ENCODE assay signal across 1 fruit fly cellular context in genomic region chrX:19289318-19289970, dm6.
TF ChIP-seq lines count a peak whose summit lies in the region.

No protein-coding gene starts in this region.

TF ChIP-seq in whole organism, embryonic, 481 proteins besides CTCF, POLR2A, EP300 and RAD21 (continued from another document and continues in another):
- peak; percentile 81 for TF ChIP-seq slp2 (GFP tag; optimal IDR thresholded peaks at IDR 0.05; lab: Kevin White, UChicago)
- TF ChIP-seq Deaf1 (tag; optimal IDR thresholded peaks at IDR 0.05; lab: Kevin White, UChicago), result peak; percentile 52
- no peak for TF ChIP-seq pros (GFP tag; optimal IDR thresholded peaks at IDR 0.05; lab: Kevin White, UChicago)
- TF ChIP-seq CG16863 (GFP tag; optimal IDR thresholded peaks at IDR 0.05; lab: Kevin White, UChicago), result peak; percentile 84
- TF ChIP-seq onecut (GFP tag; IDR thresholded peaks at IDR 0.05; lab: Robert Waterston, UW), result peak; percentile 90
- no peak for TF ChIP-seq hbn (GFP tag; IDR thresholded peaks at IDR 0.05; lab: Robert Waterston, UW; ENCODE audit: partially characterized antibody)
- peak; percentile 71 for TF ChIP-seq tup (GFP tag; optimal IDR thresholded peaks at IDR 0.05; lab: Kevin White, UChicago)
- peak; percentile 71 to 93 for TF ChIP-seq bsh (GFP tag; optimal IDR thresholded peaks at IDR 0.05; lab: Kevin White, UChicago)
- TF ChIP-seq eyg (GFP tag; optimal IDR thresholded peaks at IDR 0.05; lab: Kevin White, UChicago), result peak; percentile 72
- peak; percentile 84 for TF ChIP-seq fd64A (GFP tag; optimal IDR thresholded peaks at IDR 0.05; lab: Kevin White, UChicago)
- peak; percentile 85 for TF ChIP-seq CG17361 (GFP tag; IDR thresholded peaks at IDR 0.05; lab: Robert Waterston, UW)
- peak; percentile 63 for TF ChIP-seq tio (GFP tag; optimal IDR thresholded peaks at IDR 0.05; lab: Kevin White, UChicago)
- TF ChIP-seq Nf-YA (GFP tag; IDR thresholded peaks at IDR 0.05; lab: Robert Waterston, UW), result peak; percentile 89
- TF ChIP-seq CG5245 (GFP tag; optimal IDR thresholded peaks at IDR 0.05; lab: Kevin White, UChicago), result peak; percentile 90
- peak; percentile 84 for TF ChIP-seq CG7372 (GFP tag; IDR thresholded peaks at IDR 0.05; lab: Robert Waterston, UW)
- TF ChIP-seq CG15601 (tag; optimal IDR thresholded peaks at IDR 0.05; lab: Kevin White, UChicago), result peak; percentile 89
- peak; percentile 80 for TF ChIP-seq CG12659 (GFP tag; optimal IDR thresholded peaks at IDR 0.05; lab: Kevin White, UChicago)
- peak; percentile 86 for TF ChIP-seq CG4707 (GFP tag; optimal IDR thresholded peaks at IDR 0.05; lab: Kevin White, UChicago)
- TF ChIP-seq CG1233 (GFP tag; optimal IDR thresholded peaks at IDR 0.05; lab: Kevin White, UChicago), result peak; percentile 86
- TF ChIP-seq CG31365 (tag; optimal IDR thresholded peaks at IDR 0.05; lab: Kevin White, UChicago), result peak; percentile 67
- TF ChIP-seq CG12942 (GFP tag; optimal IDR thresholded peaks at IDR 0.05; lab: Kevin White, UChicago), result peak; percentile 79
- peak; percentile 76 for TF ChIP-seq CG7786 (GFP tag; optimal IDR thresholded peaks at IDR 0.05; lab: Kevin White, UChicago)
- peak; percentile 91 for TF ChIP-seq CG31441 (GFP tag; IDR thresholded peaks at IDR 0.05; lab: Robert Waterston, UW)
- TF ChIP-seq ranshi (GFP tag; IDR thresholded peaks at IDR 0.05; lab: Robert Waterston, UW), result peak; percentile 84
- TF ChIP-seq Dad (GFP tag; optimal IDR thresholded peaks at IDR 0.05; lab: Kevin White, UChicago), result peak; percentile 89
- TF ChIP-seq Hr3 (GFP tag; optimal IDR thresholded peaks at IDR 0.05; lab: Kevin White, UChicago), result peak; percentile 77
- peak; percentile 78 for TF ChIP-seq maf-S (GFP tag; optimal IDR thresholded peaks at IDR 0.05; lab: Kevin White, UChicago)
- TF ChIP-seq caup (GFP tag; optimal IDR thresholded peaks at IDR 0.05; lab: Kevin White, UChicago; ENCODE audit: severe bottlenecking), result peak; percentile 70
- TF ChIP-seq BtbVII (GFP tag; optimal IDR thresholded peaks at IDR 0.05; lab: Kevin White, UChicago), result peak; percentile 51
- peak; percentile 89 for TF ChIP-seq sens-2 (GFP tag; IDR thresholded peaks at IDR 0.05; lab: Robert Waterston, UW)
- TF ChIP-seq Bdp1 (GFP tag; optimal IDR thresholded peaks at IDR 0.05; lab: Kevin White, UChicago), result peak; percentile 71
- peak; percentile 73 for TF ChIP-seq CG10959 (GFP tag; IDR thresholded peaks at IDR 0.05; lab: Robert Waterston, UW)
- peak; percentile 45 for TF ChIP-seq disco-r (GFP tag; optimal IDR thresholded peaks at IDR 0.05; lab: Kevin White, UChicago)
- TF ChIP-seq CG9797 (GFP tag; optimal IDR thresholded peaks at IDR 0.05; lab: Kevin White, UChicago), result no peak
- peak; percentile 89 for TF ChIP-seq chm (GFP tag; IDR thresholded peaks at IDR 0.05; lab: Robert Waterston, UW)
- peak; percentile 78 for TF ChIP-seq sim (GFP tag; IDR thresholded peaks at IDR 0.05; lab: Robert Waterston, UW)
- peak; percentile 72 for TF ChIP-seq sug (tag; optimal IDR thresholded peaks at IDR 0.05; lab: Kevin White, UChicago)
- TF ChIP-seq pfk (GFP tag; optimal IDR thresholded peaks at IDR 0.05; lab: Kevin White, UChicago), result no peak
- 0 out of 3 replicates have a peak, but pooled peaks have one; percentile 58 for TF ChIP-seq C15 (GFP tag; IDR thresholded peaks at IDR 0.05; lab: Robert Waterston, UW)
- peak; percentile 68 for TF ChIP-seq CG12155 (GFP tag; optimal IDR thresholded peaks at IDR 0.05; lab: Kevin White, UChicago)
- peak; percentile 54 for TF ChIP-seq cas (GFP tag; IDR thresholded peaks at IDR 0.05; lab: Robert Waterston, UW)
- peak; percentile 50 for TF ChIP-seq crc (GFP tag; optimal IDR thresholded peaks at IDR 0.05; lab: Kevin White, UChicago)
- peak; percentile 79 for TF ChIP-seq NFAT (GFP tag; IDR thresholded peaks at IDR 0.05; lab: Robert Waterston, UW)
- TF ChIP-seq CG2129 (GFP tag; IDR thresholded peaks at IDR 0.05; lab: Robert Waterston, UW; ENCODE audit: partially characterized antibody), result no peak
- peak; percentile 90 for TF ChIP-seq slbo (GFP tag; IDR thresholded peaks at IDR 0.05; lab: Robert Waterston, UW)
- peak; percentile 79 for TF ChIP-seq ewg (GFP tag; optimal IDR thresholded peaks at IDR 0.05; lab: Kevin White, UChicago)
- TF ChIP-seq ab (GFP tag; optimal IDR thresholded peaks at IDR 0.05; lab: Kevin White, UChicago), result peak; percentile 92
- peak; percentile 68 for TF ChIP-seq sd (tag; optimal IDR thresholded peaks at IDR 0.05; lab: Kevin White, UChicago)
- no peak for TF ChIP-seq pan (optimal IDR thresholded peaks at IDR 0.05; lab: Kevin White, UChicago)
- peak in 1 of 2 experiments; percentile 95 for TF ChIP-seq pan (GFP tag; optimal IDR thresholded peaks at IDR 0.05 in 1 of 2, IDR thresholded peaks at IDR 0.05 in 1 of 2)
- TF ChIP-seq amos (GFP tag; IDR thresholded peaks at IDR 0.05; lab: Robert Waterston, UW; ENCODE audit: partially characterized antibody), result no peak
- peak; percentile 78 for TF ChIP-seq D19A (tag; optimal IDR thresholded peaks at IDR 0.05; lab: Kevin White, UChicago)
- no peak for TF ChIP-seq h (optimal IDR thresholded peaks at IDR 0.05; lab: Kevin White, UChicago)
- TF ChIP-seq nom (GFP tag; optimal IDR thresholded peaks at IDR 0.05; lab: Kevin White, UChicago), result peak; percentile 94
- TF ChIP-seq Dp (GFP tag; optimal IDR thresholded peaks at IDR 0.05; lab: Kevin White, UChicago), result no peak
- peak; percentile 79 for TF ChIP-seq CG18262 (tag; optimal IDR thresholded peaks at IDR 0.05; lab: Kevin White, UChicago)
- peak; percentile 52 for TF ChIP-seq grn (GFP tag; optimal IDR thresholded peaks at IDR 0.05; lab: Kevin White, UChicago)
- peak; percentile 75 for TF ChIP-seq en (GFP tag; optimal IDR thresholded peaks at IDR 0.05; lab: Kevin White, UChicago)
- TF ChIP-seq rib (GFP tag; IDR thresholded peaks at IDR 0.05; lab: Robert Waterston, UW), result 0 out of 2 replicates have a peak, but pooled peaks have one; percentile 25
- peak; percentile 81 for TF ChIP-seq org-1 (GFP tag; optimal IDR thresholded peaks at IDR 0.05; lab: Kevin White, UChicago)
- peak; percentile 65 for TF ChIP-seq CG6254 (GFP tag; optimal IDR thresholded peaks at IDR 0.05; lab: Kevin White, UChicago)
- TF ChIP-seq lola (GFP tag; optimal IDR thresholded peaks at IDR 0.05; lab: Kevin White, UChicago), result peak in 1 of 3 experiments; percentile 63
- no peak for TF ChIP-seq Sin3A (optimal IDR thresholded peaks at IDR 0.05; lab: Kevin White, UChicago)
- TF ChIP-seq Aef1 (GFP tag; IDR thresholded peaks at IDR 0.05; lab: Robert Waterston, UW), result peak; percentile 87
- TF ChIP-seq CG4617 (GFP tag; optimal IDR thresholded peaks at IDR 0.05; lab: Kevin White, UChicago; ENCODE audit: borderline replicate concordance), result peak; percentile 69
- peak; percentile 71 for TF ChIP-seq Vsx1 (GFP tag; optimal IDR thresholded peaks at IDR 0.05; lab: Kevin White, UChicago)
- peak; percentile 63 for TF ChIP-seq CG11398 (GFP tag; optimal IDR thresholded peaks at IDR 0.05; lab: Kevin White, UChicago)
- TF ChIP-seq CrebB (tag; optimal IDR thresholded peaks at IDR 0.05; lab: Kevin White, UChicago), result peak; percentile 82
- peak; percentile 98 for TF ChIP-seq vvl (GFP tag; IDR thresholded peaks at IDR 0.05; lab: Robert Waterston, UW)
- peak; percentile 94 for TF ChIP-seq ttk (GFP tag; IDR thresholded peaks at IDR 0.05; lab: Robert Waterston, UW)
- TF ChIP-seq CG2678 (tag; optimal IDR thresholded peaks at IDR 0.05; lab: Kevin White, UChicago), result peak; percentile 91
- peak; percentile 73 for TF ChIP-seq CG14710 (tag; optimal IDR thresholded peaks at IDR 0.05; lab: Kevin White, UChicago)
- TF ChIP-seq CG2202 (tag; optimal IDR thresholded peaks at IDR 0.05; lab: Kevin White, UChicago), result peak; percentile 71
- no peak for TF ChIP-seq luna (GFP tag; optimal IDR thresholded peaks at IDR 0.05; lab: Kevin White, UChicago)
- no peak for TF ChIP-seq chinmo (GFP tag; IDR thresholded peaks at IDR 0.05; lab: Robert Waterston, UW; ENCODE audit: partially characterized antibody)
- TF ChIP-seq otp (GFP tag; IDR thresholded peaks at IDR 0.05; lab: Robert Waterston, UW), result peak; percentile 94
- TF ChIP-seq CG7963 (GFP tag; IDR thresholded peaks at IDR 0.05; lab: Robert Waterston, UW; ENCODE audit: partially characterized antibody), result no peak
- peak; percentile 93 for TF ChIP-seq Awh (GFP tag; IDR thresholded peaks at IDR 0.05; lab: Robert Waterston, UW)
- TF ChIP-seq B-H1 (GFP tag; IDR thresholded peaks at IDR 0.05; lab: Robert Waterston, UW), result peak; percentile 89
- peak; percentile 93 for TF ChIP-seq CG5953 (GFP tag; IDR thresholded peaks at IDR 0.05; lab: Robert Waterston, UW)
- peak; percentile 92 for TF ChIP-seq CG12071 (GFP tag; optimal IDR thresholded peaks at IDR 0.05; lab: Kevin White, UChicago)
- no peak for TF ChIP-seq fru (optimal IDR thresholded peaks at IDR 0.05; lab: Kevin White, UChicago)
- TF ChIP-seq CG13424 (tag; optimal IDR thresholded peaks at IDR 0.05; lab: Kevin White, UChicago), result peak; percentile 92
- TF ChIP-seq HmgD (GFP tag; optimal IDR thresholded peaks at IDR 0.05; lab: Kevin White, UChicago), result peak; percentile 41
- TF ChIP-seq Max (GFP tag; optimal IDR thresholded peaks at IDR 0.05; lab: Kevin White, UChicago), result peak; percentile 77
- TF ChIP-seq CG30403 (GFP tag; optimal IDR thresholded peaks at IDR 0.05; lab: Kevin White, UChicago), result peak; percentile 89
- peak; percentile 88 for TF ChIP-seq nmo (GFP tag; optimal IDR thresholded peaks at IDR 0.05; lab: Kevin White, UChicago)
- peak; percentile 82 for TF ChIP-seq CG10462 (GFP tag; optimal IDR thresholded peaks at IDR 0.05; lab: Kevin White, UChicago)
- peak in 1 of 2 experiments; percentile 68 for TF ChIP-seq Hr78 (GFP tag; optimal IDR thresholded peaks at IDR 0.05; lab: Kevin White, UChicago)
- TF ChIP-seq CG30020 (tag; optimal IDR thresholded peaks at IDR 0.05; lab: Kevin White, UChicago), result peak; percentile 36
- peak; percentile 75 for TF ChIP-seq CG4360 (GFP tag; IDR thresholded peaks at IDR 0.05; lab: Robert Waterston, UW)
- no peak for TF ChIP-seq inv (GFP tag; IDR thresholded peaks at IDR 0.05; lab: Robert Waterston, UW; ENCODE audit: partially characterized antibody)
- no peak for TF ChIP-seq CG13287 (GFP tag; IDR thresholded peaks at IDR 0.05; lab: Robert Waterston, UW; ENCODE audit: partially characterized antibody)
- TF ChIP-seq usp (GFP tag; optimal IDR thresholded peaks at IDR 0.05; lab: Kevin White, UChicago), result no peak
- no peak for TF ChIP-seq CG15479 (GFP tag; optimal IDR thresholded peaks at IDR 0.05; lab: Kevin White, UChicago)
- TF ChIP-seq CG32532 (GFP tag; IDR thresholded peaks at IDR 0.05; lab: Robert Waterston, UW), result peak; percentile 83
- peak; percentile 87 for TF ChIP-seq NfI (GFP tag; optimal IDR thresholded peaks at IDR 0.05; lab: Kevin White, UChicago)
- TF ChIP-seq CG15514 (GFP tag; optimal IDR thresholded peaks at IDR 0.05; lab: Kevin White, UChicago), result peak; percentile 56
- TF ChIP-seq dmrt11E (tag; optimal IDR thresholded peaks at IDR 0.05; lab: Kevin White, UChicago), result peak; percentile 72
- peak; percentile 88 for TF ChIP-seq salm (tag; optimal IDR thresholded peaks at IDR 0.05; lab: Kevin White, UChicago)
- no peak for TF ChIP-seq GATAe (GFP tag; conservative IDR thresholded peaks at IDR 0.05; lab: Robert Waterston, UW)
- TF ChIP-seq Hmx (GFP tag; optimal IDR thresholded peaks at IDR 0.05; lab: Kevin White, UChicago), result peak; percentile 36
- TF ChIP-seq wek (GFP tag; optimal IDR thresholded peaks at IDR 0.05; lab: Kevin White, UChicago), result peak; percentile 82
- TF ChIP-seq CG11560 (tag; IDR thresholded peaks at IDR 0.05; lab: Robert Waterston, UW), result peak; percentile 63; the same call in 1 of the 3 replicates
- TF ChIP-seq CG7271 (tag; optimal IDR thresholded peaks at IDR 0.05; lab: Kevin White, UChicago), result peak; percentile 25
- TF ChIP-seq Dll (GFP tag; IDR thresholded peaks at IDR 0.05; lab: Robert Waterston, UW; ENCODE audit: partially characterized antibody), result no peak
- peak; percentile 90 for TF ChIP-seq CG1024 (GFP tag; IDR thresholded peaks at IDR 0.05; lab: Robert Waterston, UW)
- TF ChIP-seq pb (GFP tag; optimal IDR thresholded peaks at IDR 0.05; lab: Kevin White, UChicago), result peak; percentile 83
- TF ChIP-seq CG13123 (GFP tag; optimal IDR thresholded peaks at IDR 0.05; lab: Kevin White, UChicago), result peak; percentile 59
- peak; percentile 82 for TF ChIP-seq CG4854 (GFP tag; optimal IDR thresholded peaks at IDR 0.05; lab: Kevin White, UChicago)
- peak; percentile 82 for TF ChIP-seq CG1602 (GFP tag; optimal IDR thresholded peaks at IDR 0.05; lab: Kevin White, UChicago)
- TF ChIP-seq ken (GFP tag; IDR thresholded peaks at IDR 0.05; lab: Robert Waterston, UW), result peak; percentile 95
- TF ChIP-seq phol (tag; optimal IDR thresholded peaks at IDR 0.05; lab: Kevin White, UChicago), result peak; percentile 88
- TF ChIP-seq zfh1 (GFP tag; IDR thresholded peaks at IDR 0.05; lab: Robert Waterston, UW), result peak; percentile 94
- peak; percentile 86 for TF ChIP-seq jumu (GFP tag; optimal IDR thresholded peaks at IDR 0.05; lab: Kevin White, UChicago)
- TF ChIP-seq CG10565 (GFP tag; optimal IDR thresholded peaks at IDR 0.05; lab: Kevin White, UChicago), result peak; percentile 59
- TF ChIP-seq CG2116 (GFP tag; optimal IDR thresholded peaks at IDR 0.05; lab: Kevin White, UChicago), result peak; percentile 46
- TF ChIP-seq tna (GFP tag; IDR thresholded peaks at IDR 0.05; lab: Robert Waterston, UW; ENCODE audit: partially characterized antibody), result no peak
- peak; percentile 98 for TF ChIP-seq Med (GFP tag; lab: Kevin White, UChicago)
- peak; percentile 83 for TF ChIP-seq lilli (GFP tag; optimal IDR thresholded peaks at IDR 0.05; lab: Kevin White, UChicago)
- peak; percentile 90 for TF ChIP-seq bowl (GFP tag; IDR thresholded peaks at IDR 0.05; lab: Robert Waterston, UW)
- peak; percentile 83 for TF ChIP-seq CG6272 (GFP tag; IDR thresholded peaks at IDR 0.05; lab: Robert Waterston, UW)
- TF ChIP-seq CG33557 (GFP tag; optimal IDR thresholded peaks at IDR 0.05; lab: Kevin White, UChicago), result peak; percentile 74
- TF ChIP-seq ham (GFP tag; IDR thresholded peaks at IDR 0.05; lab: Robert Waterston, UW), result no peak
- peak; percentile 49 for TF ChIP-seq Myb (GFP tag; optimal IDR thresholded peaks at IDR 0.05; lab: Kevin White, UChicago)
- TF ChIP-seq bab2 (GFP tag; optimal IDR thresholded peaks at IDR 0.05; lab: Kevin White, UChicago), result peak; percentile 88
- peak; percentile 79 for TF ChIP-seq Nf-YC (tag; optimal IDR thresholded peaks at IDR 0.05; lab: Kevin White, UChicago)
- peak; percentile 70 for TF ChIP-seq CG2120 (GFP tag; optimal IDR thresholded peaks at IDR 0.05; lab: Kevin White, UChicago)
- TF ChIP-seq Dek (tag; optimal IDR thresholded peaks at IDR 0.05; lab: Kevin White, UChicago), result peak; percentile 73
- TF ChIP-seq CG13775 (GFP tag; optimal IDR thresholded peaks at IDR 0.05; lab: Kevin White, UChicago), result peak; percentile 58
- TF ChIP-seq toy (GFP tag; IDR thresholded peaks at IDR 0.05; lab: Robert Waterston, UW), result peak; percentile 49; the same call in 1 of the 2 replicates
